Fruit fly (Drosophila melanogaster) whole organism, embryonic: ENCODE data around the gene CG8925.

Experiments used
- Aef1 ChIP-seq: fragments of 200-800 bp; sonication (Bioruptor generic); IDR thresholded peaks from 3 replicates; pipeline ENCODE4 v1.3.6; 2022; ENCODE audit warnings: missing biosample characterization, missing genetic modification characterization
- Asciz ChIP-seq: fragments of 200-800 bp; sonication (Bioruptor generic); optimal IDR thresholded peaks from 2 replicates; lab custom pipeline; 2017; ENCODE audit warnings: missing biosample characterization, mild to moderate bottlenecking, missing genetic modification characterization, missing genetic modification reagents
- B-H2 ChIP-seq: fragments of 200-800 bp; sonication (Bioruptor generic); optimal IDR thresholded peaks from 2 replicates; lab custom pipeline; 2018; ENCODE audit warnings: missing biosample characterization, mild to moderate bottlenecking, missing genetic modification characterization
- CG10209 ChIP-seq: fragments of 200-800 bp; sonication (Bioruptor generic); optimal IDR thresholded peaks from 3 replicates; lab custom pipeline; 2017; ENCODE audit warnings: missing biosample characterization, mild to moderate bottlenecking, missing genetic modification characterization, missing genetic modification reagents
- CG10267 ChIP-seq: fragments of 200-800 bp; sonication (Bioruptor generic); optimal IDR thresholded peaks from 2 replicates; lab custom pipeline; 2018; ENCODE audit warnings: missing biosample characterization, mild to moderate bottlenecking, missing genetic modification characterization, moderate library complexity
- CG10462 ChIP-seq: fragments of 200-800 bp; sonication (Bioruptor generic); optimal IDR thresholded peaks from 2 replicates; lab custom pipeline; 2016; ENCODE audit warnings: missing biosample characterization, missing genetic modification characterization
- CG10959 ChIP-seq: fragments of 200-800 bp; sonication (Bioruptor generic); IDR thresholded peaks from 2 replicates; pipeline ENCODE4 v1.3.6; 2022; ENCODE audit warnings: missing biosample characterization, missing genetic modification characterization
- CG10979 ChIP-seq: fragments of 200-800 bp; sonication (Bioruptor generic); optimal IDR thresholded peaks from 2 replicates; lab custom pipeline; 2018; ENCODE audit warnings: missing biosample characterization, mild to moderate bottlenecking, missing genetic modification characterization, moderate library complexity
- CG11247 ChIP-seq: fragments of 200-800 bp; sonication (Bioruptor generic); IDR thresholded peaks from 2 replicates; pipeline ENCODE4 v1.3.6; 2022; ENCODE audit warnings: missing biosample characterization, missing genetic modification characterization
- CG12744 ChIP-seq: fragments of 200-800 bp; sonication (Bioruptor generic); optimal IDR thresholded peaks from 2 replicates; lab custom pipeline; 2016; ENCODE audit warnings: missing biosample characterization, missing genetic modification characterization
- CG14441 ChIP-seq: fragments of 200-800 bp; sonication (Bioruptor generic); IDR thresholded peaks from 2 replicates; pipeline ENCODE4 v1.3.6; 2022; ENCODE audit warnings: missing biosample characterization, missing genetic modification characterization
- CG15011 ChIP-seq: fragments of 200-800 bp; sonication (Bioruptor generic); optimal IDR thresholded peaks from 3 replicates; lab custom pipeline; 2018; ENCODE audit warnings: missing biosample characterization, mild to moderate bottlenecking, missing genetic modification characterization
- CG15073 ChIP-seq: fragments of 200-800 bp; sonication (Bioruptor generic); optimal IDR thresholded peaks from 2 replicates; lab custom pipeline; 2016; ENCODE audit warnings: missing biosample characterization, missing genetic modification characterization
- CG1602 ChIP-seq: fragments of 200-800 bp; sonication (Bioruptor generic); optimal IDR thresholded peaks from 3 replicates; lab custom pipeline; 2016; ENCODE audit warnings: missing biosample characterization, missing genetic modification characterization
- CG17385 ChIP-seq: fragments of 200-800 bp; sonication (Bioruptor generic); optimal IDR thresholded peaks from 3 replicates; lab custom pipeline; 2018; ENCODE audit warnings: missing biosample characterization, mild to moderate bottlenecking, missing genetic modification characterization
- CG17568 ChIP-seq: fragments of 200-800 bp; sonication (Bioruptor generic); optimal IDR thresholded peaks from 2 replicates; lab custom pipeline; 2018; ENCODE audit warnings: missing biosample characterization, mild to moderate bottlenecking, missing genetic modification characterization, moderate library complexity
- CG17802 ChIP-seq: fragments of 200-800 bp; sonication (Bioruptor generic); optimal IDR thresholded peaks from 2 replicates; lab custom pipeline; 2018; ENCODE audit warnings: missing biosample characterization, mild to moderate bottlenecking, missing genetic modification characterization, moderate library complexity
- CG4328 ChIP-seq: fragments of 200-800 bp; sonication (Bioruptor generic); optimal IDR thresholded peaks from 3 replicates; lab custom pipeline; 2017; ENCODE audit warnings: missing biosample characterization, missing genetic modification reagents, missing genetic modification characterization
- CG6254 ChIP-seq: fragments of 200-800 bp; sonication (Bioruptor generic); optimal IDR thresholded peaks from 3 replicates; lab custom pipeline; 2017; ENCODE audit warnings: mild to moderate bottlenecking, missing biosample characterization, missing genetic modification reagents, missing genetic modification characterization
- CG6683 ChIP-seq: fragments of 200-800 bp; sonication (Bioruptor generic); optimal IDR thresholded peaks from 2 replicates; lab custom pipeline; 2017; ENCODE audit warnings: missing biosample characterization, mild to moderate bottlenecking, missing genetic modification characterization, missing genetic modification reagents
- CG6854 ChIP-seq: fragments of 200-800 bp; sonication (Bioruptor generic); optimal IDR thresholded peaks from 3 replicates; lab custom pipeline; 2017; ENCODE audit warnings: missing biosample characterization, mild to moderate bottlenecking, missing genetic modification characterization
- CG8290 ChIP-seq, 3 experiments: fragments of 200-800 bp; sonication (Bioruptor generic); optimal IDR thresholded peaks; 2 replicates each; lab custom pipeline; 2016 to 2019; ENCODE audit warnings: missing biosample characterization in 3 of 3, missing genetic modification characterization in 3 of 3, mild to moderate bottlenecking in 2 of 3, moderate library complexity in 1 of 3
- Deaf1 ChIP-seq: fragments of 200-800 bp; optimal IDR thresholded peaks from 3 replicates; lab custom pipeline; 2019; ENCODE audit warnings: missing biosample characterization, mild to moderate bottlenecking, missing genetic modification characterization, moderate library complexity
- Dfd ChIP-seq, 2 experiments: fragments of >200 bp; optimal IDR thresholded peaks; 2 replicates each; lab custom pipeline; 2017; ENCODE audit warnings: missing biosample characterization in 2 of 2, missing genetic modification characterization in 2 of 2
- Dp ChIP-seq: fragments of 200-800 bp; sonication (Bioruptor generic); optimal IDR thresholded peaks from 2 replicates; lab custom pipeline; 2018; ENCODE audit warnings: missing biosample characterization, mild to moderate bottlenecking, missing genetic modification characterization, moderate library complexity
- Ets97D ChIP-seq: fragments of 200-800 bp; sonication (Bioruptor generic); optimal IDR thresholded peaks from 3 replicates; lab custom pipeline; 2016; ENCODE audit warnings: missing biosample characterization, missing genetic modification characterization
- Fer2 ChIP-seq: fragments of 200-800 bp; sonication (Bioruptor generic); optimal IDR thresholded peaks from 2 replicates; lab custom pipeline; 2018; ENCODE audit warnings: missing biosample characterization, mild to moderate bottlenecking, missing genetic modification characterization, moderate library complexity
- Hmx ChIP-seq: fragments of 200-800 bp; sonication (Bioruptor generic); optimal IDR thresholded peaks from 2 replicates; lab custom pipeline; 2016; ENCODE audit warnings: missing biosample characterization, missing genetic modification characterization
- Hr3 ChIP-seq: fragments of 200-800 bp; sonication (Bioruptor generic); optimal IDR thresholded peaks from 3 replicates; lab custom pipeline; 2016; ENCODE audit warnings: missing biosample characterization, missing genetic modification characterization
- Lhr ChIP-seq: fragments of 200-800 bp; sonication (Bioruptor generic); optimal IDR thresholded peaks from 3 replicates; lab custom pipeline; 2017; ENCODE audit warnings: mild to moderate bottlenecking, missing biosample characterization, missing genetic modification reagents, missing genetic modification characterization
- NC2α ChIP-seq: fragments of 200-800 bp; sonication (Bioruptor generic); optimal IDR thresholded peaks from 2 replicates; lab custom pipeline; 2016; ENCODE audit warnings: missing biosample characterization, missing genetic modification characterization
- Stat92E ChIP-seq, 3 experiments: fragments of >200 bp in 2 of 3; fragments of 200-800 bp in 1 of 3; sonication (Bioruptor generic) in 1 of 3; optimal IDR thresholded peaks; 2 replicates each; lab custom pipeline; 2017 to 2019; ENCODE audit warnings: missing biosample characterization in 3 of 3, missing genetic modification characterization in 3 of 3, mild to moderate bottlenecking in 1 of 3, moderate library complexity in 1 of 3
- ac ChIP-seq: fragments of 200-800 bp; sonication (Bioruptor generic); optimal IDR thresholded peaks from 3 replicates; lab custom pipeline; 2017; ENCODE audit warnings: missing biosample characterization, mild to moderate bottlenecking, missing genetic modification characterization
- aop ChIP-seq: fragments of 200-800 bp; sonication (Bioruptor generic); IDR thresholded peaks from 2 replicates; pipeline ENCODE4 v1.3.6; 2022; ENCODE audit warnings: missing biosample characterization, missing genetic modification characterization
- cg ChIP-seq: fragments of 200-800 bp; sonication (Bioruptor generic); optimal IDR thresholded peaks from 3 replicates; lab custom pipeline; 2019; ENCODE audit warnings: missing biosample characterization, mild to moderate bottlenecking, missing genetic modification characterization, moderate library complexity
- ems ChIP-seq: fragments of 200-800 bp; sonication (Bioruptor generic); optimal IDR thresholded peaks from 3 replicates; lab custom pipeline; 2016; ENCODE audit warnings: missing biosample characterization, missing genetic modification characterization
- gcm ChIP-seq: fragments of 200-800 bp; sonication (Bioruptor generic); optimal IDR thresholded peaks from 2 replicates; lab custom pipeline; 2019; ENCODE audit warnings: missing biosample characterization, mild to moderate bottlenecking, missing genetic modification characterization, moderate library complexity
- gsb-n ChIP-seq: fragments of 200-800 bp; sonication (Bioruptor generic); optimal IDR thresholded peaks from 3 replicates; lab custom pipeline; 2018; ENCODE audit warnings: missing biosample characterization, mild to moderate bottlenecking, missing genetic modification characterization
- kay ChIP-seq: fragments of 200-800 bp; sonication (Bioruptor generic); optimal IDR thresholded peaks from 2 replicates; lab custom pipeline; 2016; ENCODE audit warnings: missing biosample characterization, missing genetic modification characterization
- lilli ChIP-seq: fragments of 200-800 bp; sonication (Bioruptor generic); optimal IDR thresholded peaks from 3 replicates; lab custom pipeline; 2016; ENCODE audit warnings: missing biosample characterization, missing genetic modification characterization
- lola ChIP-seq, 3 experiments: fragments of >200 bp in 2 of 3; fragments of 200-800 bp in 1 of 3; sonication (Bioruptor generic) in 1 of 3; optimal IDR thresholded peaks; 2 replicates each; lab custom pipeline; 2017 to 2019; ENCODE audit warnings: missing biosample characterization in 3 of 3, missing genetic modification characterization in 3 of 3, mild to moderate bottlenecking in 1 of 3, moderate library complexity in 1 of 3
- mld ChIP-seq: fragments of 200-800 bp; sonication (Bioruptor generic); IDR thresholded peaks from 3 replicates; pipeline ENCODE4 v1.3.6; 2022; ENCODE audit warnings: missing biosample characterization, missing genetic modification characterization; ENCODE audit not compliant: partially characterized antibody
- ranshi ChIP-seq: fragments of 200-800 bp; sonication (Bioruptor generic); IDR thresholded peaks from 2 replicates; pipeline ENCODE4 v1.3.6; 2022; ENCODE audit warnings: missing biosample characterization, missing genetic modification characterization
- vfl ChIP-seq: fragments of 200-800 bp; sonication (Bioruptor generic); optimal IDR thresholded peaks from 2 replicates; lab custom pipeline; 2016; ENCODE audit warnings: missing biosample characterization, missing genetic modification characterization
- wek ChIP-seq: fragments of 200-800 bp; sonication (Bioruptor generic); optimal IDR thresholded peaks from 3 replicates; lab custom pipeline; 2018; ENCODE audit warnings: missing biosample characterization, mild to moderate bottlenecking, missing genetic modification characterization, moderate library complexity
- zf30C ChIP-seq: fragments of 200-800 bp; sonication (Bioruptor generic); optimal IDR thresholded peaks from 3 replicates; lab custom pipeline; 2018; ENCODE audit warnings: missing biosample characterization, mild to moderate bottlenecking, missing genetic modification characterization

CG8925 gene

dm6 chr3R:16224415-16225165 lies 52.8 kb downstream of the CG8925 start (continued):
- TF ChIP-seq CG17568 (GFP tag; lab: Kevin White, UChicago), result peak; percentile 97
- peak; percentile 76 for TF ChIP-seq B-H2 (GFP tag; lab: Kevin White, UChicago)
- TF ChIP-seq cg (GFP tag; lab: Kevin White, UChicago), result peak; percentile 91
- TF ChIP-seq Fer2 (tag; lab: Kevin White, UChicago), result peak; percentile 94
- TF ChIP-seq CG1602 (GFP tag; lab: Kevin White, UChicago), result peak; percentile 95
- TF ChIP-seq zf30C, result peak; percentile 82
- peak; percentile 96 for TF ChIP-seq kay (GFP tag; lab: Kevin White, UChicago)
- no peak for TF ChIP-seq CG14441 (GFP tag; lab: Robert Waterston, UW)
- TF ChIP-seq Dfd (GFP tag; optimal IDR thresholded peaks at IDR 0.05; lab: Kevin White, UChicago), result no peak
- TF ChIP-seq CG6683 (GFP tag; lab: Kevin White, UChicago), result peak; percentile 98
- peak; percentile 71 for TF ChIP-seq CG4328 (GFP tag; lab: Kevin White, UChicago)
- TF ChIP-seq Aef1 (GFP tag; lab: Robert Waterston, UW), result no peak
- TF ChIP-seq CG12744 (GFP tag; lab: Kevin White, UChicago), result peak; percentile 97
- TF ChIP-seq aop (GFP tag; lab: Robert Waterston, UW), result no peak
- TF ChIP-seq lilli (GFP tag; lab: Kevin White, UChicago), result peak; percentile 98
- peak; percentile 26 for TF ChIP-seq Dp
- peak; percentile 74 for TF ChIP-seq wek (GFP tag; lab: Kevin White, UChicago)
- peak; percentile 98 for TF ChIP-seq Asciz
- peak; percentile 99 for TF ChIP-seq CG10979 (tag; lab: Kevin White, UChicago)
- peak; percentile 77 for TF ChIP-seq ac
- TF ChIP-seq CG10267 (tag; lab: Kevin White, UChicago), result peak; percentile 95
- no peak for TF ChIP-seq CG11247
- no peak for TF ChIP-seq ranshi (GFP tag; lab: Robert Waterston, UW)
- TF ChIP-seq CG10959 (GFP tag; lab: Robert Waterston, UW), result no peak
- peak; percentile 99 for TF ChIP-seq gsb-n (tag; lab: Kevin White, UChicago)
- peak; percentile 97 for TF ChIP-seq CG6854 (GFP tag; lab: Kevin White, UChicago)
- peak; percentile 96 for TF ChIP-seq CG15011 (GFP tag; lab: Kevin White, UChicago)
- TF ChIP-seq lola (GFP tag; optimal IDR thresholded peaks at IDR 0.05; lab: Kevin White, UChicago), result peak in 1 of 3 experiments; percentile 98
- TF ChIP-seq CG17385 (GFP tag; lab: Kevin White, UChicago), result peak; percentile 97
- peak; percentile 96 for TF ChIP-seq NC2α
- TF ChIP-seq Stat92E (GFP tag; optimal IDR thresholded peaks at IDR 0.05; lab: Kevin White, UChicago), result peak in 1 of 3 experiments; percentile 99
- TF ChIP-seq Ets97D (GFP tag; lab: Kevin White, UChicago), result peak; percentile 89
- TF ChIP-seq gcm (GFP tag; lab: Kevin White, UChicago), result peak; percentile 98
- TF ChIP-seq CG17802 (tag; lab: Kevin White, UChicago), result peak; percentile 89
- TF ChIP-seq vfl, result peak; percentile 94
- TF ChIP-seq CG10462 (GFP tag; lab: Kevin White, UChicago), result peak; percentile 95
- peak; percentile 82 for TF ChIP-seq CG15073 (GFP tag; lab: Kevin White, UChicago)
- peak; percentile 96 for TF ChIP-seq Deaf1 (tag; lab: Kevin White, UChicago)
- TF ChIP-seq Hr3, result peak; percentile 96
- peak; percentile 95 for TF ChIP-seq Lhr
- TF ChIP-seq mld, result no peak
- peak; percentile 91 for TF ChIP-seq Hmx (GFP tag; lab: Kevin White, UChicago)
- TF ChIP-seq CG8290 (GFP tag; optimal IDR thresholded peaks at IDR 0.05; lab: Kevin White, UChicago), result peak; percentile 92
- TF ChIP-seq CG8290 (tag; optimal IDR thresholded peaks at IDR 0.05; lab: Kevin White, UChicago), result peak; percentile 74 to 82
- peak; percentile 97 for TF ChIP-seq CG6254 (GFP tag; lab: Kevin White, UChicago)
- peak; percentile 97 for TF ChIP-seq ems (GFP tag; lab: Kevin White, UChicago)
- peak; percentile 97 for TF ChIP-seq CG10209 (GFP tag; lab: Kevin White, UChicago)
- TF ChIP-seq, all 482 proteins: peak for 312
